Worm (Caenorhabditis elegans) whole organism, midembryonic: ENCODE results near the gene skih-2.

Source experiments
- T22C8.4 ChIP-seq: fragments of 200-800 bp; sonication (Bioruptor generic); IDR thresholded peaks from 2 replicates; pipeline ENCODE4 v1.3.6; 2022; ENCODE audit warnings: missing genetic modification characterization, missing compliant biosample characterization
- cog-1 ChIP-seq: sonication (generic microtip); optimal IDR thresholded peaks from 2 replicates; lab custom pipeline; 2016; ENCODE audit warnings: missing genetic modification characterization, missing compliant biosample characterization
- flt-1 ChIP-seq: fragments of 200-800 bp; sonication (Bioruptor generic); IDR thresholded peaks from 2 replicates; pipeline ENCODE4 v1.3.6; 2022; ENCODE audit warnings: missing genetic modification characterization, missing compliant biosample characterization
- klf-2 ChIP-seq: fragments of 200-800 bp; sonication (Bioruptor generic); conservative IDR thresholded peaks from 2 replicates; pipeline ENCODE4 v1.3.6; 2022; ENCODE audit warnings: missing genetic modification reagents, missing genetic modification characterization, missing compliant biosample characterization
- med-1 ChIP-seq: sonication (generic microtip); optimal IDR thresholded peaks from 2 replicates; lab custom pipeline; 2017; ENCODE audit warnings: missing genetic modification characterization, mild to moderate bottlenecking, missing compliant biosample characterization, antibody characterized with exemption, missing genetic modification reagents; ENCODE audit not compliant: insufficient read depth
- ref-1 ChIP-seq: fragments of 200-800 bp; sonication (Bioruptor generic); conservative IDR thresholded peaks from 2 replicates; pipeline ENCODE4 v1.3.6; 2022; ENCODE audit warnings: missing genetic modification reagents, missing genetic modification characterization, missing compliant biosample characterization
- tab-1 ChIP-seq: fragments of 200-800 bp; sonication (Bioruptor generic); IDR thresholded peaks from 2 replicates; pipeline ENCODE4 v1.3.6; 2022; ENCODE audit warnings: missing genetic modification characterization, missing compliant biosample characterization
- ztf-23 ChIP-seq: fragments of 200-800 bp; sonication (Bioruptor generic); IDR thresholded peaks from 2 replicates; pipeline ENCODE4 v1.3.6; 2022; ENCODE audit warnings: missing genetic modification reagents, missing genetic modification characterization, missing compliant biosample characterization
- ztf-29 ChIP-seq: fragments of 200-800 bp; sonication (Bioruptor generic); IDR thresholded peaks from 2 replicates; pipeline ENCODE4 v1.3.6; 2022; ENCODE audit warnings: missing genetic modification reagents, missing genetic modification characterization, missing compliant biosample characterization

The skih-2 gene

ce11 chrIV:11103501-11103900 is 38.7 kb downstream of the skih-2 start:
- TF ChIP-seq ztf-29 (GFP tag; lab: Robert Waterston, UW) (no peak), T22C8.4 (GFP tag; lab: Robert Waterston, UW) (no peak), ztf-23 (no peak), cog-1 (tag; lab: Kevin White, UChicago) (no peak), tab-1 (GFP tag; lab: Robert Waterston, UW) (no peak), klf-2 (no peak), flt-1 (GFP tag; lab: Robert Waterston, UW) (no peak), med-1 (no peak), ref-1 (GFP tag; lab: Robert Waterston, UW) (no peak)

DNA sequence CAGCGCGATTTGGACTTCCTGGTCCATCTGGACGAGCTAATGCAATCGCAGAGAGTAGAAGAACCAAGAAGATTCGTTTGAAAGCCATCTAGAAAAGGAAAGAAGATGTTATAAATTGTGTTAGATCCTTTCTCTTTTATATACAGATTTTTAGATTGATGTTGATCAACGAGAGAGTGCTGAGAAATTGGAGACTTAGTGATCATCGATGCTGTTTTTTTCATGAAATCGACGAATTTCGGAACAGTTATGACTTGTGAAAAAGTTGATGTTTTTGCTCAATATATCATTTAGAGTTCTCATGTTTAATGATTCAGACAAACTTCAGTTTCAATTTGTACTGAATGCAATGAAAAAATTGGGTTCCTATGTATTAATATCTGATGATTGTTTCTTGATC is 39.6 kb downstream of the skih-2 start, which contains the start of gene srlf-17:
Gene srlf-17, minus strand, starts transcription at position 101 of the 400 bp plus-strand sequence.
- TF ChIP-seq tab-1 (GFP tag; lab: Robert Waterston, UW) (no peak), T22C8.4 (GFP tag; lab: Robert Waterston, UW) (no peak), cog-1 (tag; lab: Kevin White, UChicago) (no peak), ztf-29 (GFP tag; lab: Robert Waterston, UW) (no peak), flt-1 (GFP tag; lab: Robert Waterston, UW) (no peak), ref-1 (GFP tag; lab: Robert Waterston, UW) (no peak)

DNA sequence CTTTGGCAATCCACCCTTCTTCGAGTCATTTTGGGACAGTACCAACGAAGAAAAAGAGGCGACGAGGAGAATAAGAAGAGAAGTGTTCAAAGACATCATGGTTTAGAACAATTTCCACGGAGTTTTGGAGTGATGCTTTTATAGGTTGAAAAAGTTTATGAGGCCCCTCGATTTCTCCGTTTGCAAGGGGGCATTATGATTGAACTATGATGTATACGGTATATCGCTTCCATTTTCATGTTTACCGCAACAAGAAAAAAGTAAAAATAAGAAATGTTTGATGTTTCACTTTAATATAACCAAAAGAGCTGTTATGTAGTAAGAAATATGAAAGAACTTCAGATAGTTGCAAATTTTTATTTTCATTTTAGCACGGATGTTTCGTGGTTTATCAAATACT is 40.8 kb downstream of the skih-2 start, which contains the start of gene srlf-18:
Gene srlf-18, minus strand, starts transcription at position 101 of the 400 bp plus-strand sequence.
- TF ChIP-seq ref-1 (GFP tag; lab: Robert Waterston, UW), result no peak
- TF ChIP-seq ztf-29 (GFP tag; lab: Robert Waterston, UW), result no peak
- no peak for TF ChIP-seq flt-1 (GFP tag; lab: Robert Waterston, UW)
- no peak for TF ChIP-seq med-1
- TF ChIP-seq cog-1 (tag; lab: Kevin White, UChicago), result no peak
- TF ChIP-seq tab-1 (GFP tag; lab: Robert Waterston, UW), result no peak
- TF ChIP-seq ztf-23, result no peak
- TF ChIP-seq klf-2, result no peak
- TF ChIP-seq T22C8.4 (GFP tag; lab: Robert Waterston, UW), result no peak

DNA sequence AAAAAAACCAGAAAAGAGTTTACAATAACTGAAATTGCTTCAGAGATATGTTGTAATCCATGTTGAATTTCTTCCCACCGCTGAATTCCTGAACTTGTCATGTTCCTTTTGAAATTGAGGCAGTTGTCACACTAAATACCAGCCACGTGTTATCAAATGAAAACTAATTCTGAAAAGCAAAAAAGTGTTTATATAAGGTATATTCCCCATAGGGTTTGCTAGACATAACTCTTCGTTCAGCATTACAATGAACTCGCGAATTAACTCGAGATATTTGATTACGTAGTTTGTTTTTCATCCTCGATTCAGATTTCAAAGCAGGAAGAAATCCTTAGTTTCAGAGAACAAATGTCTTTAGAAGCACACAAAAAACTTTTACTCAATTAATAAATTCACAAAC is 41.9 kb downstream of the skih-2 start, which contains the start of gene str-3:
Gene str-3, minus strand, starts transcription at position 101 of the 400 bp plus-strand sequence.
- TF ChIP-seq ref-1 (GFP tag; lab: Robert Waterston, UW) (no peak), T22C8.4 (GFP tag; lab: Robert Waterston, UW) (no peak), tab-1 (GFP tag; lab: Robert Waterston, UW) (no peak), klf-2 (no peak), med-1 (no peak), ztf-29 (GFP tag; lab: Robert Waterston, UW) (no peak), cog-1 (tag; lab: Kevin White, UChicago) (no peak), ztf-23 (no peak), flt-1 (GFP tag; lab: Robert Waterston, UW) (no peak)

DNA sequence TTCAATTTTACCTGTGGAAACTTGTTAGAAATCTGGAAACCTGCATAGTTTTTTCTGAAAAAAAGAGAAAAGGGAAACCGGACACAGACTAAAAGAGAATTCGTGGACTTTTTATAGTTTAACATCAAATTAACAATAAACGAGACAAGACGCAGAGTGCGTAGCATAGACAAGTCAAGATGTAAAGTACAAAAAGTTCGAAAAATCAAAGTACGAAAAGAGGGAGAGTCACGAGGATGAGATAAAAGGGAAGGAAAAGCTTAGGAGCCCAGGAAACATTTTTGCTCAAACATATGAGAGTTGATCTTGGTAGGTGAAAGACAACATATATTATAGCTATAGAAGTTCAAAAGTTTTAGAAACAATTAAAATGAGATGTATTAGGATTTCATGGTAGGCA is 44.4 kb downstream of the skih-2 start, which contains the start of gene M7.12:
Gene M7.12, minus strand, starts transcription at position 188 of the 400 bp plus-strand sequence.
- TF ChIP-seq ztf-23 (no peak), klf-2 (no peak), cog-1 (tag; lab: Kevin White, UChicago) (no peak), ztf-29 (GFP tag; lab: Robert Waterston, UW) (no peak), tab-1 (GFP tag; lab: Robert Waterston, UW) (no peak), med-1 (no peak), T22C8.4 (GFP tag; lab: Robert Waterston, UW) (no peak), flt-1 (GFP tag; lab: Robert Waterston, UW) (no peak), ref-1 (GFP tag; lab: Robert Waterston, UW) (no peak)

DNA sequence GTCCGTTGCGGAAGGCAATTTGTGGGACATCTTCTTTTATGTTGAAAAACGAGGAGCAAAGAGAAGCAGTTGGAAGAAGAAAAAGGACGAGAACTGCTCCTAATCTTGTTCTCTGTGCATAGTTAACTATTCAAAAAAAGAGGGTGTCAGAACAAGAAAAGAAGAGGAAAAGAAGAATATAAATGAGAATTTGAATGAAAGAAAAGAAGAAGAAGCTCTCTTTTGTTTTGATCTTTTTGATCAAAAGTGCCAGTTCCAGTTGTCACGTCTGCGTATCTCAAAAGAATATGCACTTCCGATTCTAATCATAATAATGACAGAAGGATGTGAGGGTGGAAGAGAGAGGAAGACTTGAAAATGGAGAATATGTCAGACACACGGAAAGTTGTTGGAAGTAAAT is 47.2 kb downstream of the skih-2 start, which contains the start of gene M7.8:
Gene M7.8, minus strand, starts transcription at position 112 of the 400 bp plus-strand sequence.
- TF ChIP-seq tab-1 (GFP tag; lab: Robert Waterston, UW) (no peak), ztf-23 (no peak), cog-1 (tag; lab: Kevin White, UChicago) (no peak), T22C8.4 (GFP tag; lab: Robert Waterston, UW) (no peak), med-1 (no peak), ztf-29 (GFP tag; lab: Robert Waterston, UW) (no peak), klf-2 (no peak), flt-1 (GFP tag; lab: Robert Waterston, UW) (no peak), ref-1 (GFP tag; lab: Robert Waterston, UW) (no peak)

DNA sequence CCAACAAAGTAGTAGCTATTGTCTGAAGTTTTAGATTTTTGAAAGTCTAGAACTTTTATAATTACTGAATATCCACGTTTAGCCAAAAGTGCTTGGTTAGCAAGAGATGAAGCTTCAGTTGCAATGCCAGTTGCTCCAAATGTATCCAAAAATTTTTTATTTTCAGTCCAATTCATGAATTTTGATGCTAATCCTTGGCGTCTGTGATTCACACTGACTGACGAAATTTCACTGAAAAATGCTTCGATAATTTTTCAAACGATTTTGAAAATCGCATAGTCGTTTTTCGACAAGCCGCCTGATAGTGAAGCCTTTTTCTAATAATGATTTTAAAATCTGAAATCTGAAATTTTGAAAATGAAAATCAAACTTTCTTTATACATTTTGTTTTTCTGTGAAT is 48.1 kb downstream of the skih-2 start:
- no peak for TF ChIP-seq ref-1 (GFP tag; lab: Robert Waterston, UW)
- TF ChIP-seq med-1, result no peak
- no peak for TF ChIP-seq cog-1 (tag; lab: Kevin White, UChicago)
- TF ChIP-seq klf-2, result no peak
- no peak for TF ChIP-seq ztf-23
- TF ChIP-seq ztf-29 (GFP tag; lab: Robert Waterston, UW), result no peak
- TF ChIP-seq T22C8.4 (GFP tag; lab: Robert Waterston, UW), result no peak
- no peak for TF ChIP-seq flt-1 (GFP tag; lab: Robert Waterston, UW)

DNA sequence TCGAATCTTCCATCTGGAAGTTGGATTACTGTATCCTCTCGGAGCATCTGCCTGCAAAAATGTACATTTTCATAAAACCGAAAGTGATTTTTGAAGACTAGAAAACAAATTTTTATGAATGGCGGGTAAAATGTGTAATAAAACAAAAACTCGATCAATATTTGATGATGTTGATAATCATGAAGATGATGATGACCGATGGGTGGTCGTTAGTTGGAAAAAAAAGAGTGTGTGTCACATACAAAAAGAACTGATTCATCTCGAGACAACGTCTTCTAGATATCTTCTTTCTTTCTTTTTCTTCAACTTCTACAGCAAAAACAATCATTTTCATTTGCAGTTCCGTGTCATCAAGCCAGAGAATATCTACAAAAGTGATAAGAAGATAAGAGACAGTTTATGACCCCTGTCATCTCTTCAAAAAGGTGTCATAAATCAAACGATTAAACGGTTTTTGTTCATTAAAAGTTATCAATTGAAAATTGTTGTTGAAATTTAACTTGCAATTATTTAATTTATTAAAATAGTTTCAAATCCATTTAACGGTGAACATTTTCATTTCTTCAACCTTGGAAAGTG is 49.6 kb downstream of the skih-2 start, which contains the start of gene bcc-1:
Gene bcc-1, minus strand, starts transcription at position 51 of the 579 bp plus-strand sequence.
- TF ChIP-seq tab-1 (GFP tag; lab: Robert Waterston, UW) (no peak), T22C8.4 (GFP tag; lab: Robert Waterston, UW) (no peak), ztf-23 (no peak), ref-1 (GFP tag; lab: Robert Waterston, UW) (no peak), klf-2 (no peak), flt-1 (GFP tag; lab: Robert Waterston, UW) (no peak), cog-1 (tag; lab: Kevin White, UChicago) (no peak), med-1 (no peak), ztf-29 (GFP tag; lab: Robert Waterston, UW) (no peak)

DNA sequence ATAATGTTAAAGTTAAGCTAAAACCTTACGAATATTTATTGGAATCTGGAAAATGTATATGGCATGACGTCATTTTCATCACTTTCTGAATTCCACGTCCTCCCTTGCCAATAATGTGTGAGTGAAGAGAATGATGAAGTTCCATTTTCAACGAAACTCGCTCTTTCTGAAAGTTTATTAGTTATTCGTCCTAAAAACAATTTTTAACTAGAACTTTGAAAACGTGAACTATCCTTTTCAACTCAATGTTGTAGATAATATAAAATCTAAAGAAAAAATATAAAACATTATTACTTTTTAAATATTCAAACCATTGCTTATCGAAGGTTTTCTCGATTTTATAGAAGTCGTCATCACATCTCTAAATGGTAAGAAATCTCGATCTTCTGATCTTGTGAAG is 52.6 kb downstream of the skih-2 start, which contains the start of gene M7.7:
Gene M7.7, plus strand, starts transcription at position 301 of the 400 bp plus-strand sequence.
- TF ChIP-seq ztf-23 (no peak), med-1 (no peak), T22C8.4 (GFP tag; lab: Robert Waterston, UW) (no peak), flt-1 (GFP tag; lab: Robert Waterston, UW) (no peak), ztf-29 (GFP tag; lab: Robert Waterston, UW) (no peak), klf-2 (no peak), tab-1 (GFP tag; lab: Robert Waterston, UW) (no peak), cog-1 (tag; lab: Kevin White, UChicago) (no peak), ref-1 (GFP tag; lab: Robert Waterston, UW) (no peak)
